Worm (Caenorhabditis elegans): ENCODE results near the gene ech-1.1.
"Not testable (repeated sequence)": the region's sequence is repeated elsewhere in the genome, so short reads cannot be mapped to it uniquely, and the experiment has no call there.

Gene ech-1.1

ce11 chrV:15332851-15333250 is 28.5 kb downstream of the ech-1.1 start, which contains the start of gene srw-113:
Gene srw-113 (plus strand): TSS chrV:15333151.
- no peak for TF ChIP-seq dao-5 (tag; optimal IDR thresholded peaks at IDR 0.05)
- TF ChIP-seq him-1 (tag; optimal IDR thresholded peaks at IDR 0.05), result no peak
- no peak for TF ChIP-seq W03F9.2 (tag; optimal IDR thresholded peaks at IDR 0.05)

ce11 chrV:15330314-15330713 is 31.0 kb downstream of the ech-1.1 start, which contains the start of gene srh-295:
Gene srh-295 (plus strand): TSS chrV:15330614.
- no peak for TF ChIP-seq dao-5 (tag; optimal IDR thresholded peaks at IDR 0.05)
- no peak for TF ChIP-seq W03F9.2 (tag; optimal IDR thresholded peaks at IDR 0.05)
- TF ChIP-seq him-1 (tag; optimal IDR thresholded peaks at IDR 0.05), result no peak

- no peak for TF ChIP-seq dao-5 (tag; optimal IDR thresholded peaks at IDR 0.05)
- TF ChIP-seq W03F9.2 (tag; optimal IDR thresholded peaks at IDR 0.05), result no peak
- no peak for TF ChIP-seq him-1 (tag; optimal IDR thresholded peaks at IDR 0.05)
Observed at ce11 chrV:15327745-15328447, 33.4 kb downstream of the ech-1.1 start, which contains the start of gene ZK1037.6. Gene ZK1037.6 (minus strand): TSS chrV:15327795.

ce11 chrV:15323417-15323816 is 37.9 kb downstream of the ech-1.1 start:
- TF ChIP-seq him-1 (tag; optimal IDR thresholded peaks at IDR 0.05) (no peak), dao-5 (tag; optimal IDR thresholded peaks at IDR 0.05) (no peak), W03F9.2 (tag; optimal IDR thresholded peaks at IDR 0.05) (no peak)

ce11 chrV:15322653-15323052 is 38.7 kb downstream of the ech-1.1 start, which contains the start of gene nhr-247:
Gene nhr-247 (plus strand): TSS chrV:15322982.
- not testable (repeated sequence) for TF ChIP-seq dao-5, him-1, W03F9.2 (tag; optimal IDR thresholded peaks at IDR 0.05)

- TF ChIP-seq dao-5 (tag; optimal IDR thresholded peaks at IDR 0.05), result no peak
- no peak for TF ChIP-seq W03F9.2 (tag; optimal IDR thresholded peaks at IDR 0.05)
- TF ChIP-seq him-1 (tag; optimal IDR thresholded peaks at IDR 0.05), result no peak
Observed at ce11 chrV:15318638-15319037, 42.7 kb downstream of the ech-1.1 start, which contains the start of gene nhr-291. Gene nhr-291 (plus strand): TSS chrV:15318961.

- TF ChIP-seq dao-5 (tag; optimal IDR thresholded peaks at IDR 0.05), result no peak
- no peak for TF ChIP-seq him-1 (tag; optimal IDR thresholded peaks at IDR 0.05)
- no peak for TF ChIP-seq W03F9.2 (tag; optimal IDR thresholded peaks at IDR 0.05)
Observed at ce11 chrV:15315827-15316527, 45.3 kb downstream of the ech-1.1 start, which contains the start of the genes srt-22 and nhr-246. Gene srt-22 (minus strand): TSS chrV:15315927. Gene nhr-246 (plus strand): TSS chrV:15316477.

- TF ChIP-seq dao-5 (tag; optimal IDR thresholded peaks at IDR 0.05), result no peak
- no peak for TF ChIP-seq W03F9.2 (tag; optimal IDR thresholded peaks at IDR 0.05)
- TF ChIP-seq him-1 (tag; optimal IDR thresholded peaks at IDR 0.05), result no peak
Observed at ce11 chrV:15313529-15313928, 47.8 kb downstream of the ech-1.1 start.

- TF ChIP-seq him-1 (tag; optimal IDR thresholded peaks at IDR 0.05), result no peak
- TF ChIP-seq W03F9.2 (tag; optimal IDR thresholded peaks at IDR 0.05), result no peak
- TF ChIP-seq dao-5 (tag; optimal IDR thresholded peaks at IDR 0.05), result no peak
Observed at ce11 chrV:15310780-15311179, 50.5 kb downstream of the ech-1.1 start, which contains the start of gene irld-62. Gene irld-62 (plus strand): TSS chrV:15311080.

ce11 chrV:15309011-15309410 is 52.3 kb downstream of the ech-1.1 start, which contains the start of gene srz-10:
Gene srz-10 (minus strand): TSS chrV:15309098.
- TF ChIP-seq him-1 (tag; optimal IDR thresholded peaks at IDR 0.05) (no peak), dao-5 (tag; optimal IDR thresholded peaks at IDR 0.05) (no peak), W03F9.2 (tag; optimal IDR thresholded peaks at IDR 0.05) (no peak)

Measured in whole organism, L4/young adult.